Fruit fly (Drosophila melanogaster): ENCODE results near the gene CG9399.
A peak's percentile ranks its signal among the peaks of the same experiment; 100 is the strongest.

Gene CG9399

DNA sequence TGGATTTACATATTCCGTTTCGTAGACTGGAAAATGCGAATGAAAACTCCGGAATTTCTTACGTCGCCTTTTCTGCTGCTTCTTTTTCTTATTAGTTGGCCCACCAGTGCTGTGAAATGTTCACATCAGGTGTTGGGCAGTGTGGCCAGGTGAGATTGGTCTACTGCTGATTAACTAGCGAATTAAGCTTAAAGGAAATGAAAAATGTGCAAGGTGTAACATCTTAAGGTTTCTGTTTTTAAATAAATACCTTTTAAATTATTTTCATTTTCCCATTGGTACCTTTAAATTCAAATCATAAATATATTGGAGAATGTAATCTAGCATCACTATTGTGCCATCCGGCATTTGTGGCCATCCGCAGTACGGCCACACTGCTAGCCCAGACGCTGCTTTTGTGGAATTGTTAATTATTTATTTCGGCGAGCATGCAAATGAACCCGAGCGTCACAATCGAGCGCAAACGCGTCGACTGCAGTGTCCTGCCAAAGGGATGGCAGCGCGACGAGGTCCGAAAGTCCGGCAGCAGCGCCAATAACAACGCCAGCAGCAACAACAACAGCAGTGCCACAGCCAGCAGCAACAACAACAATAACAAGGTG is 14.5 kb downstream of the CG9399 start, which contains the start of the genes AP-1mu and MBD-like (continued):
- TF ChIP-seq Met (GFP tag; optimal IDR thresholded peaks at IDR 0.05) (no peak), CG11294 (GFP tag; IDR thresholded peaks at IDR 0.05) (no peak), svp (GFP tag) (no peak), CG8119 (GFP tag; IDR thresholded peaks at IDR 0.05) (0 out of 3 replicates have a peak, but pooled peaks have one; percentile 36), fkh (GFP tag; optimal IDR thresholded peaks at IDR 0.05) (no peak), CG31627 (GFP tag; optimal IDR thresholded peaks at IDR 0.05) (peak; percentile 82), CG1621 (tag; optimal IDR thresholded peaks at IDR 0.05) (peak; percentile 58), Smox (GFP tag; optimal IDR thresholded peaks at IDR 0.05) (no peak), CG4318 (GFP tag; optimal IDR thresholded peaks at IDR 0.05) (no peak)

DNA sequence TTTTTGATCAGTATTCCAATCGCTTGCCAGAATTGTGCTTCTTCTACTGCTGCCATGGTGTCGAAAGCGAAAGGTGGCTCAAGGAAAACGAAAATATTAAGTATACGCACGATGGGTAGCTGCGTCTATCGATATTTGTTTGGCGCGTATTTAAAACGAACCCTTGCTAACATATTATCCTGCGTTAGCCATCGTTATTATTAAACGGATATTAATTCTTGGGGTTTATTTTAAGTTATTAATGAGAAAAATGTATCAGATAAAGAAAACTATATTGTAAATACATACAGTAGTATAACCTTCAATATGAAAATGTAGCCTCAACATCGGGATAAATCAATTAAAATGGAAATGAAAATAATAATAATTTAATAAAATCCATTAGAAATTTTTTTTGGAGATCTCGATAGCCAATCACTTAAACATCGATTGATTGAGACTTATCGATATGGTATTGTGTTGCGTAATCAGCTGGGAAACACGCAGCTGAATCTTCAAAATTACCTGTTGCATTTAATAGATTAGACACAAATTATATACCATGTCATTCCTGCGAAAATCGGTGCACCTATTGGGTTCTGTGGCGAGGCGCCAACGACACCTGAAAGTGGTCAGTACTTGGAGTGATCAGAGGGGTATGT is 18.6 kb downstream of the CG9399 start, which contains the start of the genes CG9386 and BckdhA:
Gene CG9386, minus strand, starts transcription at position 75 of the 641 bp plus-strand sequence.
Gene BckdhA, plus strand, starts transcription at position 452 of the 641 bp plus-strand sequence.
- TF ChIP-seq spab (GFP tag; optimal IDR thresholded peaks at IDR 0.05): no peak
- TF ChIP-seq CG11294 (GFP tag; IDR thresholded peaks at IDR 0.05): no peak
- no peak for TF ChIP-seq salr (GFP tag; optimal IDR thresholded peaks at IDR 0.05)
- peak; percentile 25 for TF ChIP-seq Sox14 (GFP tag; optimal IDR thresholded peaks at IDR 0.05)
- no peak for TF ChIP-seq pdm3 (GFP tag; optimal IDR thresholded peaks at IDR 0.05)
- peak; percentile 15; the same call in 1 of the 2 replicates for TF ChIP-seq CG15336 (GFP tag; IDR thresholded peaks at IDR 0.05)
- TF ChIP-seq Eip93F (GFP tag; optimal IDR thresholded peaks at IDR 0.05): no peak
- no peak for TF ChIP-seq Lpt (GFP tag; optimal IDR thresholded peaks at IDR 0.05)
- peak; percentile 44 for TF ChIP-seq Hr39 (GFP tag; optimal IDR thresholded peaks at IDR 0.05)
- TF ChIP-seq fd85E (GFP tag; optimal IDR thresholded peaks at IDR 0.05): no peak
- TF ChIP-seq Hr4 (GFP tag; optimal IDR thresholded peaks at IDR 0.05): no peak
- TF ChIP-seq CG1621 (tag; optimal IDR thresholded peaks at IDR 0.05): no peak
- no peak for TF ChIP-seq Eip75B (GFP tag; optimal IDR thresholded peaks at IDR 0.05)
- TF ChIP-seq Ets21C (GFP tag; optimal IDR thresholded peaks at IDR 0.05): peak; percentile 30
- TF ChIP-seq lz (GFP tag; optimal IDR thresholded peaks at IDR 0.05): peak; percentile 46
- no peak for TF ChIP-seq CG8319 (GFP tag; optimal IDR thresholded peaks at IDR 0.05)
- no peak for TF ChIP-seq fkh (GFP tag; optimal IDR thresholded peaks at IDR 0.05)
- no peak for TF ChIP-seq Blimp-1 (GFP tag; optimal IDR thresholded peaks at IDR 0.05)
- TF ChIP-seq CG10631 (GFP tag; optimal IDR thresholded peaks at IDR 0.05): peak; percentile 54
- TF ChIP-seq CG6808 (GFP tag; optimal IDR thresholded peaks at IDR 0.05): no peak
- TF ChIP-seq ss (GFP tag; optimal IDR thresholded peaks at IDR 0.05): no peak
- peak; percentile 27 for TF ChIP-seq CG3032 (tag; optimal IDR thresholded peaks at IDR 0.05)
- TF ChIP-seq CG8632 (GFP tag; optimal IDR thresholded peaks at IDR 0.05): no peak
- TF ChIP-seq Smox (GFP tag; optimal IDR thresholded peaks at IDR 0.05): no peak
- TF ChIP-seq achi (GFP tag; optimal IDR thresholded peaks at IDR 0.05): peak; percentile 40
- no peak for TF ChIP-seq CG10669 (GFP tag; optimal IDR thresholded peaks at IDR 0.05)
- TF ChIP-seq Eip78C (GFP tag): peak; percentile 84
- TF ChIP-seq CG3919 (GFP tag; optimal IDR thresholded peaks at IDR 0.05): peak; percentile 55
- TF ChIP-seq eg (GFP tag; IDR thresholded peaks at IDR 0.05): peak; percentile 22; the same call in 1 of the 3 replicates
- no peak for TF ChIP-seq CG8119 (GFP tag; IDR thresholded peaks at IDR 0.05)
- peak; percentile 39 for TF ChIP-seq acj6 (GFP tag; optimal IDR thresholded peaks at IDR 0.05)
- no peak for TF ChIP-seq CG6163 (GFP tag; IDR thresholded peaks at IDR 0.05)
- TF ChIP-seq topi (GFP tag; optimal IDR thresholded peaks at IDR 0.05): peak; percentile 38
- no peak for TF ChIP-seq Met (GFP tag; optimal IDR thresholded peaks at IDR 0.05)
- peak; percentile 36 for TF ChIP-seq CG6792 (GFP tag; optimal IDR thresholded peaks at IDR 0.05)
- peak; percentile 58 for TF ChIP-seq CG31627 (GFP tag; optimal IDR thresholded peaks at IDR 0.05)
- no peak for TF ChIP-seq CG6854 (GFP tag; optimal IDR thresholded peaks at IDR 0.05)
- TF ChIP-seq cyc (GFP tag; optimal IDR thresholded peaks at IDR 0.05): peak; percentile 38
- no peak for TF ChIP-seq Ets96B (tag; optimal IDR thresholded peaks at IDR 0.05)
- no peak for TF ChIP-seq Sox15 (GFP tag; optimal IDR thresholded peaks at IDR 0.05)
- no peak for TF ChIP-seq CG9139 (GFP tag; optimal IDR thresholded peaks at IDR 0.05)
- TF ChIP-seq vri (GFP tag; optimal IDR thresholded peaks at IDR 0.05): peak; percentile 97
- no peak for TF ChIP-seq svp (GFP tag)
- TF ChIP-seq dsx (GFP tag; optimal IDR thresholded peaks at IDR 0.05; ENCODE audit: poor library complexity, severe bottlenecking): no peak
- peak; percentile 67 for TF ChIP-seq esn (GFP tag; optimal IDR thresholded peaks at IDR 0.05)
- no peak for TF ChIP-seq net (GFP tag; optimal IDR thresholded peaks at IDR 0.05)

All from whole organism, prepupa.